Fruit fly (Drosophila melanogaster): ENCODE measurements around the gene CG14154.

CG14154 gene

DNA sequence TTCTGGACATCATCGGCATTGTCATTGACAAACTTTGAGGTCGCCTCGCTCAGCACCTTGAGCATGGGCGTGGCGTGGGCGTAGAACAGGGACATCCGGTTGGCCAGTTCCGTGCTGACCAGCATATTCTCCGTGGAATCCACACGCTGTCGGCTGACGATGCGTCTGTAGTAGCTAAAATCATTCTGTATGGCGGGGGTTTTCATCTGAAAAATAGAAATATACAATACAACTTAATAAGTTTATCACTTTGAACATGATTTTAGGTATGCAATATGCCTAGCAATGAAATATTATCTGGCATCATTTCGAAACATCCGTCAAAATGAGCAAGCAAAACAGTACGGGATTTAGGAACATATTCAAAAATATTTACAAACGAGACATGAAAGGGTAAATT is at the start of gene CG14154:
CG14154 (plus strand) TSS at position 301 of the 400 bp plus-strand sequence.
- TF ChIP-seq h (optimal IDR thresholded peaks at IDR 0.05) (no peak), psq (optimal IDR thresholded peaks at IDR 0.05) (no peak), Sin3A (optimal IDR thresholded peaks at IDR 0.05) (no peak), Myc (optimal IDR thresholded peaks at IDR 0.05) (no peak)

DNA sequence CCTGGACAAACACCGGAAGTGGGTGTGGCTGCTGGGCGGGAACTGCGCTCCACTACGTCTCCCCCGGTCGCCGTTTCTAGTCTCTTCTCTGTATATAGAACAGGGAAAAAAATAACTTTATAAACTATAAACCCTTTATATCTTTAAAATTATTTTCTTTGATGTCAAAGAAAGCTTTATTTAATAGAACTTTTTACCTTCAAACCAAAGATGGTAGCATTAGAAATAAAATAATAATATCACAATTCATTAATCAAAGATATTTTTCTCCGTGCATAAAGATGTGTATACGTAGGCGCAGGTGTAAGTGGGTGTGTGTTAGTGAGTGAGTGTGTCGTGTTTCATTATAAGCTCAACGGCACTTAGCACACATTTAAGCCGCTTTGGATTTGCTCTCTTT is 42.2 kb upstream of the CG14154 start:
- TF ChIP-seq h (optimal IDR thresholded peaks at IDR 0.05), result no peak
- TF ChIP-seq Sin3A (optimal IDR thresholded peaks at IDR 0.05), result no peak
- no peak for TF ChIP-seq psq (optimal IDR thresholded peaks at IDR 0.05)
- TF ChIP-seq insv (optimal IDR thresholded peaks at IDR 0.05), result no peak
- TF ChIP-seq Myc (optimal IDR thresholded peaks at IDR 0.05), result no peak
- TF ChIP-seq ttk (optimal IDR thresholded peaks at IDR 0.05), result no peak

DNA sequence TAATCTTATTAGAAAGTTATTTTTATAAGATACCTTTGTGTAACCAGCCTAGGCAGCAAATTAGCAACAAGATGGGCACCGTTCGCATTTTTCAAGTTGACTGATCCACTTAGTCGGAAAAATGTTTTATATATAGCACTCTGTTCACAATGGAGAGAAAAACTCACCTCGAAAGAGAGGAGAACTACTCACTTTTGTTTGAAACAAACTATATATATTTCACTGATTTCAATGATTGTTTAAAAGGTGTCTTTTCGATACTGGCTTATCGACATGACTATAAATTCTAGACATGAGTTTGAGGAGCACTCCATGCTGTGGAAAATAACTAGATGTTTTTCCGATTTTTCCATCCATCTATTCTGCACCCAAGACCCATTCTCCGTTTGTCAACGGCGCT is 18.2 kb upstream of the CG14154 start, which contains the start of gene CG42521:
CG42521 (minus strand) TSS at position 101 of the 400 bp plus-strand sequence.
- TF ChIP-seq Myc (optimal IDR thresholded peaks at IDR 0.05), result no peak
- no peak for TF ChIP-seq h (optimal IDR thresholded peaks at IDR 0.05)
- no peak for TF ChIP-seq insv (optimal IDR thresholded peaks at IDR 0.05)
- no peak for TF ChIP-seq Sin3A (optimal IDR thresholded peaks at IDR 0.05)
- TF ChIP-seq ttk (optimal IDR thresholded peaks at IDR 0.05), result no peak
- no peak for TF ChIP-seq psq (optimal IDR thresholded peaks at IDR 0.05)

- TF ChIP-seq h (optimal IDR thresholded peaks at IDR 0.05) (no peak), ttk (optimal IDR thresholded peaks at IDR 0.05) (no peak), Sin3A (optimal IDR thresholded peaks at IDR 0.05) (no peak), insv (optimal IDR thresholded peaks at IDR 0.05) (no peak), Myc (optimal IDR thresholded peaks at IDR 0.05) (no peak), psq (optimal IDR thresholded peaks at IDR 0.05) (no peak)
These were observed 16.2 kb upstream of the CG14154 start, which contains the start of gene CG43127 for dm6 chr3L:10625499-10625898. CG43127 (minus strand) TSS chr3L:10625599.

DNA sequence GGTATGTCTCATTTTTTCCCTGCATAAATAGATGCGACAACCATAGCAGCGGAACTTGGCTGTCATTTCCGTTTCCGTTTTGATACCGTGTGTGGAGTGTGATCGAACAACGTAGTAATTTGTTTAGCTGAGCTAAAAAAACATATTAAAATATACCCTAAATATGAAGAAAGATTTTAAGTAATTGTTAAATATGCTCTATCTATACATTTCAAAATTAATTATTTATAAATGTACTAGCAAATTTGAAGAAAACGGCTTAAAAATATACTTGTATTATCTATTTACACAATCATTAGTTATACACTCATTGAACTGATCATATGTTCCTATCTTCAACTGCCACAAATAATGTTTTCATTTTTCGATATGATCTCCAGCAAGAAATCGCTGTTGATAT is 15.5 kb upstream of the CG14154 start, which contains the start of gene CG34238:
CG34238 (plus strand) TSS at position 301 of the 400 bp plus-strand sequence.
- TF ChIP-seq psq (optimal IDR thresholded peaks at IDR 0.05), result no peak
- TF ChIP-seq ttk (optimal IDR thresholded peaks at IDR 0.05), result no peak
- no peak for TF ChIP-seq insv (optimal IDR thresholded peaks at IDR 0.05)
- TF ChIP-seq h (optimal IDR thresholded peaks at IDR 0.05), result no peak
- no peak for TF ChIP-seq Myc (optimal IDR thresholded peaks at IDR 0.05)

DNA sequence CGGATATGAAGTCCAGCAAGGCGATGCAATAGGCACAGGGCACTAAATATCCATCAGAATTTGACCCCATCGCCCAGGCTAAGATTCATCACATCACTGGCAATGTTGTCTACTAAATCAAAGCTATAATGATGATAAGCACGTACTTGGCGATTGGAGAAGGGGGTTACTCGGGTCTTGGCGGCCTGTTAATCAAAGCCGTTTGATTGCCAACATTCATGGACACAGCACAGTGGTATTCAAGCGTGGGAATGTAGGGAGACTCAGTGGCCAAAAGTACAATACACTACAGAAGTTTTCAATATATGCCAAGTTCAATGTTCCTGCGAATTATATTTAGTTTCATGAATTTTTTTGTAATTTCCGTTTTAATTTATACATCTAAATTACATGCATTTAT is 13.3 kb upstream of the CG14154 start, which contains the start of gene CG14151:
CG14151 (minus strand) TSS at position 101 of the 400 bp plus-strand sequence.
- TF ChIP-seq Sin3A (optimal IDR thresholded peaks at IDR 0.05) (no peak), psq (optimal IDR thresholded peaks at IDR 0.05) (no peak), Myc (optimal IDR thresholded peaks at IDR 0.05) (no peak), h (optimal IDR thresholded peaks at IDR 0.05) (no peak), ttk (optimal IDR thresholded peaks at IDR 0.05) (no peak)

DNA sequence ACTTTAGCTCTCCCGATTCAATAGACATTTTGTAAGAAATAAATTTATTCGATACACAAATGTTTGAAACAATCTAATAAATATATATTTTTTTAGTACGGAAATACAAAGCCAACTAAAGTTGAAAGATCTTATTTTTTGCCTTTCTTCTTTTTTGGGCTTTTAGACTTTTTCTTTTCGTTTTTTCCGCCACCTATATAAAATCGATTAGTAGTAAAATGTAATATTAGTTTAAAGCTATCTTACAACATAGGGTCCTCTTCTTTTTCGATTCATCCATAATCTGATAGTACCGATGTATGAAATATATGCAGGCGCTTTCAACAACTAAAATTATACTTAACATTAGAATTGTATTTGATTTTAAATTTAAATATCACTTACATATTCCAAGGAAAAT is 11.7 kb upstream of the CG14154 start, which contains the start of gene CG42536:
CG42536 (minus strand) TSS at position 101 of the 400 bp plus-strand sequence.
- TF ChIP-seq Myc (optimal IDR thresholded peaks at IDR 0.05), result no peak
- TF ChIP-seq h (optimal IDR thresholded peaks at IDR 0.05), result no peak
- no peak for TF ChIP-seq Sin3A (optimal IDR thresholded peaks at IDR 0.05)
- no peak for TF ChIP-seq insv (optimal IDR thresholded peaks at IDR 0.05)
- TF ChIP-seq psq (optimal IDR thresholded peaks at IDR 0.05), result no peak
- no peak for TF ChIP-seq ttk (optimal IDR thresholded peaks at IDR 0.05)

dm6 chr3L:10630885-10631359 is 10.8 kb upstream of the CG14154 start, which contains the start of the genes CG42535, CG34001 and hay:
CG42535 (minus strand) TSS chr3L:10630935.
CG34001 (plus strand) TSS chr3L:10631079.
hay (plus strand) TSS chr3L:10631079.
- TF ChIP-seq insv (optimal IDR thresholded peaks at IDR 0.05) (no peak), Myc (optimal IDR thresholded peaks at IDR 0.05) (no peak), Sin3A (optimal IDR thresholded peaks at IDR 0.05) (no peak), h (optimal IDR thresholded peaks at IDR 0.05) (no peak), ttk (optimal IDR thresholded peaks at IDR 0.05) (no peak), psq (optimal IDR thresholded peaks at IDR 0.05) (no peak)

DNA sequence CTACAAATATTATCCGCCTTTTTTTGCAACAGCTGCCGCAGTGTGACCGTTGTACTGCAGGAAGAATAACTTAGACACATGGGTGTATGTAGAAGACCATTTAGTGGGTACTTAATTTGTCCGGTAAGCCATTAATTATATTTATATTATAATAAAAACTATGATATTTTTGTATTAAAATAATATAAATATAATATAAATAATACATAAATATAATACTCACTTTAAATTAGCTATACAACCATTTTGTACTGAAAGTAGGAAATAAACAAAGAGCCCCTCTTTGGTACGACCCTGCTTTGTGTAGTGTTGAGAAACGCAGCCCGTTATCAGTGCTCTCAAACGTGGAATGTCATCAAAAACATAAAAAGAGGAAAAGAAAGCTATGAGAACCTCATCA is 3.9 kb upstream of the CG14154 start, which contains the start of gene Cnep1r2:
Cnep1r2 (plus strand) TSS at position 328 of the 400 bp plus-strand sequence.
- TF ChIP-seq psq (optimal IDR thresholded peaks at IDR 0.05) (no peak), h (optimal IDR thresholded peaks at IDR 0.05) (no peak)

DNA sequence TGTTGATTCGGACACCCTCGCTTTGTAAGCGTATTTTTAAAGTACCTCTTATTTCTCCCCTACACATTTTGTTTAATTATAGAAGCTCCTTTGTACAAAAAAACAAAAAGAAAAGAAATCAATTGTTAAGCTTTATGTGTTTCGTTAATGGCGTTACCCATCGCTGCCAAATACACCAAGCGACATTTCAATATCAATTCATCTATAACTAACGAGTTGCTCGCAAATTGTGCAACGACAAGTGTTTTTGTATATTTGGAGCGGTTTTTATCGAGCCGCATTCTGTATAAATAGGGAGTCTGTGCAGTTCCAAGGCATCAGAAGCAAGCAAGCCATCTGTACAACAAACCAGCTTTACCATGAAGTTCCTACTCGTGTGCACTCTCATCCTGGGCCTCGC is 2.2 kb upstream of the CG14154 start, which contains the start of gene CG18628:
CG18628 (plus strand) TSS at position 301 of the 400 bp plus-strand sequence.
- no peak for TF ChIP-seq h (optimal IDR thresholded peaks at IDR 0.05)
- TF ChIP-seq insv (optimal IDR thresholded peaks at IDR 0.05), result no peak
- TF ChIP-seq Sin3A (optimal IDR thresholded peaks at IDR 0.05), result no peak
- TF ChIP-seq ttk (optimal IDR thresholded peaks at IDR 0.05), result no peak
- no peak for TF ChIP-seq Myc (optimal IDR thresholded peaks at IDR 0.05)
- no peak for TF ChIP-seq psq (optimal IDR thresholded peaks at IDR 0.05)

DNA sequence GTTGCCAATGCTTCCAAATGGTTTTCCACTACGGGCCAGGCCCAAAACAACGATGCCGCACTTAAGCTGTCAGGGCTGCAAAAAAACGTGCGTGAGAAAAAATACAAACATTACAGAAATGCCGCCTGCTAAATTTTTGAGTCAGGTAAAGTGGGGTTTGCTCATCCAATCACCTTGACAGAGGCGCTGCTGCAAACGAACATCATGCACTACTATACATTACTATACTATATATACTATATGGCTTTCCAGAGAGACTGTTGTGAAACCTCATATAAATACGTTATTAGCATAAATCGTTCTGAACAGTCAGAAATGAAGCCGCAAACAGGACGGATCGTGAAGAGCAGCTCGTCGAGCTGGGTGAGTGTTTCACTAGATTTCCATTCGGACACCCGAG is 1.5 kb downstream of the CG14154 start, which contains the start of gene CG14153:
CG14153 (plus strand) TSS at position 301 of the 400 bp plus-strand sequence.
- TF ChIP-seq Sin3A (optimal IDR thresholded peaks at IDR 0.05), result no peak
- no peak for TF ChIP-seq Myc (optimal IDR thresholded peaks at IDR 0.05)
- no peak for TF ChIP-seq psq (optimal IDR thresholded peaks at IDR 0.05)
- TF ChIP-seq insv (optimal IDR thresholded peaks at IDR 0.05), result no peak
- no peak for TF ChIP-seq h (optimal IDR thresholded peaks at IDR 0.05)
- TF ChIP-seq ttk (optimal IDR thresholded peaks at IDR 0.05), result no peak

DNA sequence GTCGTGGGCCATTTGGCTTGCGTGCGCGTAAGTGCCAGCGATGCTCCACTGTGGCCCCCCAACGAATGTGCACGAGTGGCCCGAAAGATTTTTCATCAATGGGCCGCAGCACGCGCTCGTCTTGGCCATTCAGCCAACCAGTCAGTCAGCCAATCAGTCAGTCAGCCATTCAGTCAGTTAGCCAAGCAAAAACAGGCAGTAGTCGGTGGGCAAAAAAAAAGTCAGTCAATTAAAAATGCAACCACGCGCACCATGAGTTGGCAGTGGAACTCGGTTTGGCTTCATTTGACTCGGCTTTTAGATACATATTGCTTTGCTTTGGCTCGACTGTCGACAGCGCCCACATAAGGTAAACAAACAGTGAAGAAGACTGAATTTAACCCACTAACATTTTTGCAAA is 4.3 kb downstream of the CG14154 start:
- TF ChIP-seq Myc (optimal IDR thresholded peaks at IDR 0.05) (no peak), h (optimal IDR thresholded peaks at IDR 0.05) (no peak)

DNA sequence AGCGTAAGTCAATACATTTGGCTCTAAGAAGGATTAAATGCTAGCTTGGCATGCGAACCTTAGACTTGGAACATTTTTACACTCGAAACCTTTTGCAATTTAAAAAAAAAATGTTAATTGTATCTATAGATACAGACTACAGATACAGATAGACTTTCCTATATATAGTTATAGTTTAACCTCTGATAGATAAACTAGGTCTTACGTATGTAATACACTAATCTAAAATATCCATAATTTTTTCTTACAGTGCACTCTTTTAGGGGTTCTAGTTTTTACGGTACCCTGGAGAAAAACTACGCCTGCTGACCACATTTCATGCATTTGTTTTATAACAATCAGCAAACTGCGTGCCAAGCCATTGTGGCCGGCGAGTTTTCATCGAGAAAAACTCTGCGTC is 5.5 kb downstream of the CG14154 start:
- TF ChIP-seq ttk (optimal IDR thresholded peaks at IDR 0.05) (no peak), psq (optimal IDR thresholded peaks at IDR 0.05) (no peak), insv (optimal IDR thresholded peaks at IDR 0.05) (no peak), Myc (optimal IDR thresholded peaks at IDR 0.05) (no peak), h (optimal IDR thresholded peaks at IDR 0.05) (no peak), Sin3A (optimal IDR thresholded peaks at IDR 0.05) (no peak)
